Worm (Caenorhabditis elegans) whole organism, L3 larva: ENCODE data around the gene glb-16.

Source experiments
- egl-27 ChIP-seq: sonication (generic microtip); optimal IDR thresholded peaks from 4 replicates; lab custom pipeline; 2017; ENCODE audit warnings: missing biosample characterization, missing genetic modification reagents, missing genetic modification characterization
- elt-3 ChIP-seq, 3 experiments: fragments of 150-350 bp in 1 of 3; sonication (generic microtip) in 2 of 3; optimal IDR thresholded peaks; 2 replicates in 2 of 3; 4 replicates in 1 of 3; lab custom pipeline; 2014 to 2017; ENCODE audit warnings: missing biosample characterization in 3 of 3, missing genetic modification characterization in 3 of 3
- fos-1 ChIP-seq: fragments of 150-350 bp; optimal IDR thresholded peaks from 2 replicates; lab custom pipeline; 2014; ENCODE audit warnings: missing biosample characterization, missing genetic modification characterization
- nhr-23 ChIP-seq: fragments of 150-350 bp; optimal IDR thresholded peaks from 2 replicates; lab custom pipeline; 2014; ENCODE audit warnings: missing biosample characterization, missing genetic modification reagents, missing genetic modification characterization
- nhr-237 ChIP-seq: fragments of 150-350 bp; optimal IDR thresholded peaks from 2 replicates; lab custom pipeline; 2014; ENCODE audit warnings: missing biosample characterization, missing genetic modification characterization
- nhr-77 ChIP-seq: fragments of 150-350 bp; optimal IDR thresholded peaks from 2 replicates; lab custom pipeline; 2014; ENCODE audit warnings: missing biosample characterization, missing genetic modification characterization
- pha-4 ChIP-seq: fragments of 150-350 bp; optimal IDR thresholded peaks from 2 replicates; lab custom pipeline; 2014; ENCODE audit warnings: missing biosample characterization, missing genetic modification reagents, missing genetic modification characterization
- snpc-4 ChIP-seq: fragments of 150-350 bp; optimal IDR thresholded peaks from 2 replicates; lab custom pipeline; 2014; ENCODE audit warnings: missing biosample characterization, missing genetic modification characterization
- zag-1 ChIP-seq: fragments of 150-350 bp; optimal IDR thresholded peaks from 2 replicates; lab custom pipeline; 2014; ENCODE audit warnings: missing biosample characterization, missing genetic modification characterization
- ztf-11 ChIP-seq: fragments of 150-350 bp; optimal IDR thresholded peaks from 2 replicates; lab custom pipeline; 2014; ENCODE audit warnings: missing biosample characterization, missing genetic modification characterization

- no peak for TF ChIP-seq nhr-237 (tag; lab: Kevin White, UChicago)
- no peak for TF ChIP-seq ztf-11
- TF ChIP-seq egl-27 (tag; lab: Kevin White, UChicago): no peak
- no peak for TF ChIP-seq fos-1
- no peak for TF ChIP-seq nhr-77 (tag; lab: Kevin White, UChicago)
- no peak for TF ChIP-seq elt-3 (tag; optimal IDR thresholded peaks at IDR 0.05; lab: Kevin White, UChicago)
- TF ChIP-seq zag-1 (tag; lab: Kevin White, UChicago): no peak
- TF ChIP-seq pha-4: no peak
- TF ChIP-seq nhr-23 (tag; lab: Kevin White, UChicago): no peak
- TF ChIP-seq snpc-4 (tag; lab: Kevin White, UChicago): no peak
These were observed 5.5 kb downstream of the glb-16 start for ce11 chrX:7534454-7534853.
